Fruit fly (Drosophila melanogaster): ENCODE results near the gene stg1.

The stg1 gene

DNA sequence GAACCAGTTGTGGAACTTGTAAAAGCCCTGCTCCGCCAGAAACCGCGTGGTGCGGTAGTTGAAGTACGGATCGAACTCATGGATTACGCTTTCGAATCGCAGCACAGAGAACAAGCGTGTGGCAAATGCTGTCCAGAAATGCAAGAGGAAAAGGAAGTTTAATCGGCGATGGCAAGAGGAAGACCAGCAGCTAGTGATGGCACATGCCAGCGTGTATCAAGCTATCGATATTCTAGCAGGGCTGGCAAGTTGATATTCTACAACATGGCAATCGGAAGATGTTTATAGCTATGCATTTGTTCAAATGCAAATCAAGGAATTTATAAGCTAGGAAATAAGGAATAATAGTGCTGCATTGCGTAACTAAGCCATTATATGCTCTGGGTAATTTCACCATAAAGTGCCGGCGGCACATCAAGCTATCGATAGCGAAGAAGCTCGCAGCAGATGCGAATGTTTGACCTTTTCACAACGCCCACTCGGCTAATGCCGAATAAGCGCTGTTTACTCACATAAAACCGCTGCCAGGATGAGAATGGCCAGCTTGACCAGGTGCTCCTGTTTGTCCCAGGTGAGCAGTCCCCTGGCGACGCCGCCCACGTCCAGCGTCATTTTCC, 40.4 kb upstream of the stg1 start (continued):
- peak in 1 of 2 experiments; percentile 71 for TF ChIP-seq salr (GFP tag; optimal IDR thresholded peaks at IDR 0.05)
- TF ChIP-seq cyc (GFP tag; optimal IDR thresholded peaks at IDR 0.05): peak; percentile 66
- peak; percentile 80 for TF ChIP-seq esn (GFP tag; optimal IDR thresholded peaks at IDR 0.05)
- peak; percentile 14 for TF ChIP-seq Sox15 (GFP tag; optimal IDR thresholded peaks at IDR 0.05)
- TF ChIP-seq Lpt (GFP tag; optimal IDR thresholded peaks at IDR 0.05): no peak
- TF ChIP-seq Met (GFP tag; optimal IDR thresholded peaks at IDR 0.05): peak; percentile 78
- TF ChIP-seq Hr38 (GFP tag; optimal IDR thresholded peaks at IDR 0.05): no peak
- TF ChIP-seq CG6792 (GFP tag; optimal IDR thresholded peaks at IDR 0.05): peak; percentile 48
- TF ChIP-seq CG3919 (GFP tag; optimal IDR thresholded peaks at IDR 0.05): peak; percentile 84
- peak; percentile 22 for TF ChIP-seq spab (GFP tag; optimal IDR thresholded peaks at IDR 0.05)
- TF ChIP-seq fd59A (GFP tag; optimal IDR thresholded peaks at IDR 0.05): peak; percentile 40
- peak; percentile 57 for TF ChIP-seq CG31627 (GFP tag; optimal IDR thresholded peaks at IDR 0.05)
- peak; percentile 34; the same call in 2 of the 3 replicates for TF ChIP-seq CG8119 (GFP tag; IDR thresholded peaks at IDR 0.05)
- peak; percentile 24 for TF ChIP-seq Hr4 (GFP tag; optimal IDR thresholded peaks at IDR 0.05)
- TF ChIP-seq CG11762 (GFP tag; optimal IDR thresholded peaks at IDR 0.05; ENCODE audit: insufficient read depth): peak; percentile 28
- TF ChIP-seq CG34406 (GFP tag; optimal IDR thresholded peaks at IDR 0.05): peak; percentile 55
- TF ChIP-seq CG16779 (tag; optimal IDR thresholded peaks at IDR 0.05): peak; percentile 72
- TF ChIP-seq acj6 (GFP tag; optimal IDR thresholded peaks at IDR 0.05): peak; percentile 50
- TF ChIP-seq CG4318 (GFP tag; optimal IDR thresholded peaks at IDR 0.05): no peak
- peak; percentile 81 for TF ChIP-seq CG6163 (GFP tag; IDR thresholded peaks at IDR 0.05)

dm6 chrX:21053849-21054581, 39.6 kb upstream of the stg1 start, which contains the start of the genes Stt3A and bves:
Gene Stt3A (minus strand): TSS chrX:21053937.
Gene bves (plus strand): TSS chrX:21053963.
- TF ChIP-seq pdm3 (GFP tag; optimal IDR thresholded peaks at IDR 0.05) (peak; percentile 99), Gug (GFP tag; IDR thresholded peaks at IDR 0.05) (peak; percentile 95), fkh (GFP tag; optimal IDR thresholded peaks at IDR 0.05) (peak; percentile 97), Smox (GFP tag; optimal IDR thresholded peaks at IDR 0.05) (peak; percentile 99), CG15336 (GFP tag; IDR thresholded peaks at IDR 0.05) (peak; percentile 99), fd59A (GFP tag; optimal IDR thresholded peaks at IDR 0.05) (peak; percentile 97), acj6 (GFP tag; optimal IDR thresholded peaks at IDR 0.05) (peak; percentile 98), CG10631 (GFP tag; optimal IDR thresholded peaks at IDR 0.05) (peak; percentile 98), Eip93F (GFP tag; optimal IDR thresholded peaks at IDR 0.05) (peak; percentile 98), CG6792 (GFP tag; optimal IDR thresholded peaks at IDR 0.05) (peak; percentile 99), dsx (GFP tag; optimal IDR thresholded peaks at IDR 0.05; ENCODE audit: poor library complexity, severe bottlenecking) (peak; percentile 96), CG6808 (GFP tag; optimal IDR thresholded peaks at IDR 0.05) (peak; percentile 96), CG11902 (GFP tag; optimal IDR thresholded peaks at IDR 0.05) (peak; percentile 93), esn (GFP tag; optimal IDR thresholded peaks at IDR 0.05) (peak; percentile 99), Sox14 (GFP tag; optimal IDR thresholded peaks at IDR 0.05) (peak; percentile 99), Blimp-1 (GFP tag; optimal IDR thresholded peaks at IDR 0.05) (peak; percentile 96), CG4318 (GFP tag; optimal IDR thresholded peaks at IDR 0.05) (peak; percentile 96), Eip78C (GFP tag) (peak; percentile 100), Ets96B (tag; optimal IDR thresholded peaks at IDR 0.05) (peak; percentile 98), CG16779 (tag; optimal IDR thresholded peaks at IDR 0.05) (peak; percentile 98), Hr4 (GFP tag; optimal IDR thresholded peaks at IDR 0.05) (peak; percentile 99), CG9139 (GFP tag; optimal IDR thresholded peaks at IDR 0.05) (peak; percentile 98), salr (GFP tag; optimal IDR thresholded peaks at IDR 0.05) (peak; percentile 96 to 97), ss (GFP tag; optimal IDR thresholded peaks at IDR 0.05) (peak; percentile 97), CG7368 (GFP tag; optimal IDR thresholded peaks at IDR 0.05) (peak; percentile 98), Sox102F (GFP tag; optimal IDR thresholded peaks at IDR 0.05) (peak; percentile 100), CG34406 (GFP tag; optimal IDR thresholded peaks at IDR 0.05) (peak; percentile 99), lz (GFP tag; optimal IDR thresholded peaks at IDR 0.05) (peak; percentile 99), achi (GFP tag; optimal IDR thresholded peaks at IDR 0.05) (peak; percentile 98), Hr39 (GFP tag; optimal IDR thresholded peaks at IDR 0.05) (peak; percentile 98), CG3032 (tag; optimal IDR thresholded peaks at IDR 0.05) (peak; percentile 95), Ets21C (GFP tag; optimal IDR thresholded peaks at IDR 0.05) (peak; percentile 98), CG3919 (GFP tag; optimal IDR thresholded peaks at IDR 0.05) (peak; percentile 98), vri (GFP tag; optimal IDR thresholded peaks at IDR 0.05) (peak; percentile 99), CG1621 (tag; optimal IDR thresholded peaks at IDR 0.05) (peak; percentile 98), Sox15 (GFP tag; optimal IDR thresholded peaks at IDR 0.05) (peak; percentile 97), dac (GFP tag; optimal IDR thresholded peaks at IDR 0.05) (peak; percentile 96)

All from whole organism, prepupa.